Worm (Caenorhabditis elegans): ENCODE results near the gene R04B3.1.

DNA sequence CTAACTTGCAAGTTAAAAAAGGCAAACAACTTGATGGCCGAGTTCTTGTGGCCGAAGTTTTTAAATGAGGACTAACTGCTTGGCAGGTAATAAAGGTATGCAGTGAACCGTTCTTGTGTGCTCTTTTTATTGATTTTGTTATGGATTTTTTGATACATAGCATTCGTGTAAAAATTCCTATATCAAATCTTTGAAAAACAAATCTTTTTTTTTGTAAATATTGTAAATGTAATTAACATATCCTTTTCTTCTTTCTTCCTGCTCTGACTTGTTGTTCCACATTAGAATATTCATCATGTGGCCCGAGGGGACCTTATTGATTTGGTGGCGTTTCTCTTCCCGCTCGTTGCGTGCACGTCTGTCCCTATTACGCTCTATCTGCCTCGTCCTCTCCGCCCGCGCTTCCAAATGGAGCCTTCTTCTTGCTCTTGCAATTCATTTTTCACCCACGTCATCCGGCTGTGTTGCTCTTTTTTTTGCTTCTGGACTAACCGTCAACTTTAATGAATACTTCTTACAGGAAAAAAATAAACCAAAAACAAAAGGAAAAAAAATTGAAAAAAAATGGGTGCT lies 17.4 kb upstream of the R04B3.1 start, which contains the start of gene hid-1:
- TF ChIP-seq W03F9.2 (tag; optimal IDR thresholded peaks at IDR 0.05) = no peak
- peak; percentile 47 for TF ChIP-seq him-1 (tag; optimal IDR thresholded peaks at IDR 0.05)

Measured in whole organism, L4/young adult.